Worm (Caenorhabditis elegans) whole organism, L2 larva: ENCODE results near the gene C02F5.3.

Source experiments
- ama-1 ChIP-seq: fragments of 150-350 bp; optimal IDR thresholded peaks from 2 replicates; lab custom pipeline; 2018; ENCODE audit warnings: inconsistent platforms
- ceh-82 ChIP-seq: fragments of 150-350 bp; optimal IDR thresholded peaks from 2 replicates; lab custom pipeline; 2014; ENCODE audit warnings: missing biosample characterization, missing genetic modification characterization
- lin-11 ChIP-seq: fragments of 150-350 bp; sonication (generic microtip); optimal IDR thresholded peaks from 2 replicates; lab custom pipeline; 2014; ENCODE audit warnings: missing biosample characterization, missing genetic modification characterization, inconsistent platforms, mixed read lengths
- lin-39 ChIP-seq: fragments of 150-350 bp; optimal IDR thresholded peaks from 2 replicates; lab custom pipeline; 2014; ENCODE audit warnings: missing biosample characterization, missing genetic modification reagents, missing genetic modification characterization
- nhr-10 ChIP-seq: sonication (generic microtip); optimal IDR thresholded peaks from 2 replicates; lab custom pipeline; 2017; ENCODE audit warnings: missing biosample characterization, missing genetic modification characterization
- nhr-6 ChIP-seq: fragments of 150-350 bp; optimal IDR thresholded peaks from 2 replicates; lab custom pipeline; 2014; ENCODE audit warnings: missing biosample characterization, missing genetic modification characterization
- sem-4 ChIP-seq: fragments of 150-350 bp; optimal IDR thresholded peaks from 2 replicates; lab custom pipeline; 2014; ENCODE audit warnings: missing biosample characterization, missing genetic modification reagents, missing genetic modification characterization
- ztf-11 ChIP-seq: sonication (generic microtip); optimal IDR thresholded peaks from 2 replicates; lab custom pipeline; 2017; ENCODE audit warnings: missing biosample characterization, missing genetic modification characterization

DNA sequence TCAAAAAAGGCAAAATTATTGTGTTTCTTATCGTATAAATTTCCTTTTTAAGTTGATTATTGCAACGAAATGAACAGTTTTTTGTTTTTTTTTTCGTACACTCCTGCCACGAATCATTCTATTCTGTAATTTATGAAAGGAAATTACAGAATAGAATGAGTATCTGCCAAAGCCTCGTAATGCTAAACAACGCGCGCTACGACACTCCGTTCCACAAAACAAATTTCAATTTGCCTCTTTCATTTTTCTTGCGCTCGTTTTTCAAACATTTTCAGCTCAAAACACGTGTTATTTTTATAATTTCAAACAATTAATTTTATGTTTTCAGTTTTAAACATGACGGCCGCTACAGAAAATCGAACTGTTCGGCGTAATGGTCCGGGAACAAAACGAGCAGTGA, 20.9 kb upstream of the C02F5.3 start, which contains the start of gene mob-4:
- TF ChIP-seq lin-11 = no peak
- TF ChIP-seq ceh-82 (tag; lab: Kevin White, UChicago) = no peak
- TF ChIP-seq ztf-11 (tag; lab: Kevin White, UChicago) = no peak
- TF ChIP-seq ama-1 (lab: Kevin White, UChicago) = no peak
- no peak for TF ChIP-seq nhr-10 (tag; lab: Kevin White, UChicago)
- TF ChIP-seq sem-4 (tag; lab: Kevin White, UChicago) = no peak
- TF ChIP-seq lin-39 (tag; lab: Kevin White, UChicago) = no peak
- no peak for TF ChIP-seq nhr-6 (tag; lab: Kevin White, UChicago)
